Worm (Caenorhabditis elegans): ENCODE data around the gene nlf-1.

nlf-1 gene

ce11 chrX:992650-993403 is 24.5 kb downstream of the nlf-1 start:
- peak; percentile 20 for TF ChIP-seq ham-2 (GFP tag; optimal IDR thresholded peaks at IDR 0.05)
- TF ChIP-seq bed-3 (GFP tag; optimal IDR thresholded peaks at IDR 0.05): no peak
- no peak for TF ChIP-seq ceh-43 (GFP tag; optimal IDR thresholded peaks at IDR 0.05)
- no peak for TF ChIP-seq unc-39 (tag; optimal IDR thresholded peaks at IDR 0.05)
- peak; percentile 65 for TF ChIP-seq mep-1 (tag; optimal IDR thresholded peaks at IDR 0.05)
- no peak for TF ChIP-seq zip-8 (tag; optimal IDR thresholded peaks at IDR 0.05)
- no peak for TF ChIP-seq lin-13 (tag; optimal IDR thresholded peaks at IDR 0.05)
- TF ChIP-seq tbx-8 (GFP tag; optimal IDR thresholded peaks at IDR 0.05): no peak
- no peak for TF ChIP-seq sem-2 (GFP tag; optimal IDR thresholded peaks at IDR 0.05)
- TF ChIP-seq flh-1 (GFP tag; optimal IDR thresholded peaks at IDR 0.05): no peak
- no peak for TF ChIP-seq elt-1 (tag; optimal IDR thresholded peaks at IDR 0.05; ENCODE audit: borderline replicate concordance, insufficient read depth)
- peak; percentile 30 for TF ChIP-seq lsy-2 (tag; optimal IDR thresholded peaks at IDR 0.05)
- no peak for TF ChIP-seq lin-32 (GFP tag; optimal IDR thresholded peaks at IDR 0.05)
- peak; percentile 30 for TF ChIP-seq unc-62 (GFP tag; optimal IDR thresholded peaks at IDR 0.05)
- TF ChIP-seq sptf-1 (tag; optimal IDR thresholded peaks at IDR 0.05): no peak
- no peak for TF ChIP-seq blmp-1 (tag; optimal IDR thresholded peaks at IDR 0.05)
- TF ChIP-seq hlh-1 (tag; optimal IDR thresholded peaks at IDR 0.05): peak; percentile 21
- TF ChIP-seq mls-2 (tag; optimal IDR thresholded peaks at IDR 0.05): peak; percentile 10
- peak; percentile 72 for TF ChIP-seq ztf-11 (tag; optimal IDR thresholded peaks at IDR 0.05)
- peak; percentile 59 for TF ChIP-seq drap-1 (GFP tag; optimal IDR thresholded peaks at IDR 0.05)
- no peak for TF ChIP-seq nhr-2 (tag; optimal IDR thresholded peaks at IDR 0.05)
- peak; percentile 56 for TF ChIP-seq ces-1 (GFP tag; optimal IDR thresholded peaks at IDR 0.05)
- peak; percentile 28 for TF ChIP-seq cnd-1 (tag; optimal IDR thresholded peaks at IDR 0.05)
- TF ChIP-seq snpc-4 (tag; optimal IDR thresholded peaks at IDR 0.05): no peak
- no peak for TF ChIP-seq ceh-83 (GFP tag; optimal IDR thresholded peaks at IDR 0.05)
- no peak for TF ChIP-seq M03D4.4 (tag; optimal IDR thresholded peaks at IDR 0.05)
- TF ChIP-seq nhr-28 (tag; optimal IDR thresholded peaks at IDR 0.05): no peak
- no peak for TF ChIP-seq nhr-12 (tag; optimal IDR thresholded peaks at IDR 0.05)
- peak; percentile 99 for TF ChIP-seq unc-120 (tag; optimal IDR thresholded peaks at IDR 0.05; ENCODE audit: poor library complexity, severe bottlenecking)
- TF ChIP-seq pha-4 (tag; optimal IDR thresholded peaks at IDR 0.05): no peak
- TF ChIP-seq ceh-39 (tag; optimal IDR thresholded peaks at IDR 0.05): no peak
- TF ChIP-seq nhr-237 (tag; optimal IDR thresholded peaks at IDR 0.05): no peak
- TF ChIP-seq nhr-76 (tag; optimal IDR thresholded peaks at IDR 0.05): no peak
- TF ChIP-seq elt-3 (tag; optimal IDR thresholded peaks at IDR 0.05): no peak
- no peak for TF ChIP-seq mab-5 (tag; optimal IDR thresholded peaks at IDR 0.05)

- TF ChIP-seq blmp-1 (tag; optimal IDR thresholded peaks at IDR 0.05): no peak
- no peak for TF ChIP-seq ztf-11 (tag; optimal IDR thresholded peaks at IDR 0.05)
These were observed 26.1 kb downstream of the nlf-1 start, which contains the start of the genes C09E10.3 and dgk-1 for ce11 chrX:991274-991673. Gene C09E10.3, minus strand, starts transcription at chrX:991374. Gene dgk-1, minus strand, starts transcription at chrX:991456.

- TF ChIP-seq cnd-1 (tag; optimal IDR thresholded peaks at IDR 0.05): no peak
- no peak for TF ChIP-seq ham-2 (GFP tag; optimal IDR thresholded peaks at IDR 0.05)
- TF ChIP-seq nhr-76 (tag; optimal IDR thresholded peaks at IDR 0.05): no peak
These were observed 30.9 kb downstream of the nlf-1 start for ce11 chrX:986463-986862.

- TF ChIP-seq mep-1 (tag; optimal IDR thresholded peaks at IDR 0.05) (no peak), unc-39 (tag; optimal IDR thresholded peaks at IDR 0.05) (no peak), cnd-1 (tag; optimal IDR thresholded peaks at IDR 0.05) (no peak), elt-1 (tag; optimal IDR thresholded peaks at IDR 0.05; ENCODE audit: borderline replicate concordance, insufficient read depth) (no peak), bed-3 (GFP tag; optimal IDR thresholded peaks at IDR 0.05) (no peak), ztf-11 (tag; optimal IDR thresholded peaks at IDR 0.05) (no peak), blmp-1 (tag; optimal IDR thresholded peaks at IDR 0.05) (no peak), nhr-28 (tag; optimal IDR thresholded peaks at IDR 0.05) (no peak), mab-5 (tag; optimal IDR thresholded peaks at IDR 0.05) (no peak), unc-62 (GFP tag; optimal IDR thresholded peaks at IDR 0.05) (no peak), zip-8 (tag; optimal IDR thresholded peaks at IDR 0.05) (no peak), elt-3 (tag; optimal IDR thresholded peaks at IDR 0.05) (no peak), nhr-76 (tag; optimal IDR thresholded peaks at IDR 0.05) (no peak), mls-2 (tag; optimal IDR thresholded peaks at IDR 0.05) (no peak), nhr-237 (tag; optimal IDR thresholded peaks at IDR 0.05) (no peak), nhr-12 (tag; optimal IDR thresholded peaks at IDR 0.05) (no peak), lsy-2 (tag; optimal IDR thresholded peaks at IDR 0.05) (no peak), ceh-43 (GFP tag; optimal IDR thresholded peaks at IDR 0.05) (no peak), unc-120 (tag; optimal IDR thresholded peaks at IDR 0.05; ENCODE audit: poor library complexity, severe bottlenecking) (no peak)
These were observed 34.8 kb downstream of the nlf-1 start for ce11 chrX:982598-982997.

All from whole organism, mixed stage, embryonic.